Worm (Caenorhabditis elegans): ENCODE measurements around the gene nhr-223.
"Not testable (repeated sequence)": the region's sequence is repeated elsewhere in the genome, so short reads cannot be mapped to it uniquely, and the experiment has no call there.

nhr-223 gene

DNA sequence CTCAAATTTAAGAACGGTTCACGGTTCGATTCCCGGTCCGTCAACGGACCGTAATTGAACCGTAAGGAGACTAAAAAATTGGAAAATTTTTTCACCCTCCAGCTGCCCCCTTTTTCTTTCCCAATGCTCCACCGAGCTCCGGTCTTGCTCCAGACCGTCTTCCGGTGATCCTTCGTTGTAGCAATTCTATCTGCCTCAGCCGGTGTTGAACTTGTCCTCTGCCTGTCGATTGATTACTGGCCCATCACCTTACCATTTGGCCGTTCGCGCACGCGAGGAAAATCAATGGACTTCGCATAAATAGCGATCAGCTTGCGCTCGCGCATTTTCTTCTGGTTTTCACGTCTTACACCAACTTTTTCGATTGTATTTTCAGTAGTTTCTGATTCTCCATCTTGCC is 28.8 kb upstream of the nhr-223 start (continued):
- TF ChIP-seq cebp-2 (GFP tag; IDR thresholded peaks at IDR 0.05) (peak; percentile 94; the same call in 1 of the 2 replicates), madf-6 (GFP tag; IDR thresholded peaks at IDR 0.05) (peak; percentile 79), cebp-1 (GFP tag; IDR thresholded peaks at IDR 0.05) (peak; percentile 59), die-1 (tag; optimal IDR thresholded peaks at IDR 0.05) (peak; percentile 28), lin-26 (GFP tag; IDR thresholded peaks at IDR 0.05) (peak; percentile 99), ceh-40 (GFP tag; IDR thresholded peaks at IDR 0.05) (0 out of 2 replicates have a peak, but pooled peaks have one; percentile 40), B0261.1 (tag; optimal IDR thresholded peaks at IDR 0.05) (peak; percentile 60), bed-2 (GFP tag; IDR thresholded peaks at IDR 0.05) (peak; percentile 85), F33H1.4 (GFP tag; IDR thresholded peaks at IDR 0.05) (peak; percentile 27; the same call in 1 of the 2 replicates), Y53F4B.3 (GFP tag; IDR thresholded peaks at IDR 0.05) (peak; percentile 76), mcd-1 (GFP tag; IDR thresholded peaks at IDR 0.05) (peak; percentile 79), ceh-91 (GFP tag; IDR thresholded peaks at IDR 0.05) (0 out of 2 replicates have a peak, but pooled peaks have one; percentile 19), ztf-25 (GFP tag; IDR thresholded peaks at IDR 0.05) (peak; percentile 72; the same call in 1 of the 2 replicates), ekl-4 (GFP tag; IDR thresholded peaks at IDR 0.05) (peak; percentile 85), Y56A3A.18 (GFP tag; IDR thresholded peaks at IDR 0.05) (peak; percentile 66)
- TF ChIP-seq cebp-1 (tag; optimal IDR thresholded peaks at IDR 0.05), result not testable (repeated sequence)

DNA sequence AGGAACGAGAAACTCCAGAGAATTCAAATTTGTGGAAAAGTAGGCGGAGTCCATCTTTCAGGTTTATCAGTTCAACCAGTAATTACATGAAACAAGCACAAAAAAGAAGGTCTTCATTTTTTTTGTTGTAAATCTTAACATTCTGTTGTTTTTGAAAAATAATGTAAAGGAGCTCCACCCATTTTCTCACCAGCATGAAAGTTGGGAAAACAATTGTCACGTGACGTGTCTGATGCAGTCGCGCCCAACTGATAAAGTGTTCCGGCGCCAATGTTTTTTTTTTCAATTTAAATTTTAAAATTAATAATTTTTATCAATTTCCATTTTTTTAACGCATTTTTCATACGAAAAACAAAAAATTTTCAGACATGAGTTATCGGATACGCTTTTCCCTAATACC is 27.1 kb upstream of the nhr-223 start, which contains the start of gene F57A10.4:
Gene F57A10.4 (plus strand): TSS at position 367 of the 400 bp plus-strand sequence.
- TF ChIP-seq efl-1 (GFP tag; optimal IDR thresholded peaks at IDR 0.05) (peak; percentile 45), ceh-91 (GFP tag; IDR thresholded peaks at IDR 0.05) (peak; percentile 29; the same call in 1 of the 2 replicates), lag-1 (GFP tag; IDR thresholded peaks at IDR 0.05) (no peak), F57A8.1 (GFP tag; optimal IDR thresholded peaks at IDR 0.05) (no peak), B0336.3 (GFP tag; IDR thresholded peaks at IDR 0.05) (no peak), D2030.7 (GFP tag; IDR thresholded peaks at IDR 0.05) (peak; percentile 46; the same call in 1 of the 2 replicates), madf-3 (GFP tag; IDR thresholded peaks at IDR 0.05) (no peak), ceh-100 (GFP tag; IDR thresholded peaks at IDR 0.05) (peak; percentile 85), madf-6 (GFP tag; IDR thresholded peaks at IDR 0.05) (peak; percentile 38; the same call in 1 of the 2 replicates), mcd-1 (GFP tag; IDR thresholded peaks at IDR 0.05) (peak; percentile 36; the same call in 1 of the 2 replicates), ztf-18 (tag; optimal IDR thresholded peaks at IDR 0.05) (peak; percentile 35)

DNA sequence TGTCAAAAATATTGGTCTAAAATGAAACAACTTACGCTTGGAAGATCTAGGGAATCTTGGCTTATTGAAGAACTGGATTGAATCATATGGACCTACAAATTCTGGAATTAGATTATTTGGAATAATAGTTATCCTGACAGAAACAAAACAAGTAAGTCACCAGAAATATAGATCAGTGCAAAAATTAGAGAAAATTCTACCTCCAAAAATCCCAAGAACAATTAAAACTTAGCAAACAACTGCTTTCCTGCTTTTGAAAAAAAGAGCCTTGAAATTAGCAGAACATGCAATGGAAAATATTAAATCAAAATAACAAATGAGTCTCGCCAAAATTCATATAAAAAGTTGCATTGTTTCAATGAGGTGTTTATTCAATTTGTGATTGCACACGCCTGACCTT is 23.0 kb upstream of the nhr-223 start, which contains the start of gene nhr-60:
Gene nhr-60 (minus strand): TSS at position 101 of the 400 bp plus-strand sequence.
- no peak for TF ChIP-seq lag-1 (GFP tag; IDR thresholded peaks at IDR 0.05)
- no peak for TF ChIP-seq F23B12.7 (tag; optimal IDR thresholded peaks at IDR 0.05; ENCODE audit: insufficient read depth)
- TF ChIP-seq efl-1 (GFP tag; optimal IDR thresholded peaks at IDR 0.05), result no peak
- TF ChIP-seq Y95B8A.8 (GFP tag; IDR thresholded peaks at IDR 0.05), result no peak
- no peak for TF ChIP-seq egrh-3 (GFP tag; IDR thresholded peaks at IDR 0.05)
- TF ChIP-seq F57A8.1 (GFP tag; optimal IDR thresholded peaks at IDR 0.05), result no peak
- TF ChIP-seq bed-1 (GFP tag; IDR thresholded peaks at IDR 0.05), result no peak
- TF ChIP-seq lin-26 (GFP tag; IDR thresholded peaks at IDR 0.05), result no peak

DNA sequence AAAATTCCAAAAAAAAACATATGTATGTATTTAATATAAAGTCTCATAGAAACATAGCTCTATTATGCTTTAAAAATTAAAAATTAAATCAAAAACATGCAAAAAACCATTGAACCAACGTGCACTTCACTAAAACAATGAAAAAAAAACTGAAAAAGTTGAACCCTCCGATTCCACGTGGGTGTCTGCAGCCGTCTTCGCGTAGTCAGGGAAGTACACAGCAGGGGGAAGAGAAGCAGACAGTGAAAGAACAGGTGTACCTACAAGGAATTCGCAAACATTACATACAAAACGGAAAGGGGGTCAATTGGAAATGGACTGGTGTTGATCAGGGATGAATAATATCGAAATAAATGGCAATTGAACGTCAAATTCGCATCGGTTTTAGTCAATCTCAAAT is 22.2 kb upstream of the nhr-223 start:
- TF ChIP-seq snpc-1.1 (tag; optimal IDR thresholded peaks at IDR 0.05; ENCODE audit: insufficient read depth) (no peak), F10E7.11 (tag; optimal IDR thresholded peaks at IDR 0.05) (no peak), F37B4.10 (GFP tag; IDR thresholded peaks at IDR 0.05) (no peak), ztf-25 (GFP tag; IDR thresholded peaks at IDR 0.05) (no peak), somi-1 (GFP tag; optimal IDR thresholded peaks at IDR 0.05) (no peak), sea-2 (GFP tag; IDR thresholded peaks at IDR 0.05) (no peak), pha-4 (tag; optimal IDR thresholded peaks at IDR 0.05) (no peak), ceh-100 (GFP tag; IDR thresholded peaks at IDR 0.05) (no peak), zim-3 (tag; optimal IDR thresholded peaks at IDR 0.05) (no peak), egl-44 (GFP tag; IDR thresholded peaks at IDR 0.05) (no peak), D2030.7 (GFP tag; IDR thresholded peaks at IDR 0.05) (no peak), mel-28 (tag; optimal IDR thresholded peaks at IDR 0.05; ENCODE audit: borderline replicate concordance) (no peak), C17E4.6 (GFP tag; IDR thresholded peaks at IDR 0.05) (no peak), nhr-90 (tag; optimal IDR thresholded peaks at IDR 0.05) (no peak), him-1 (tag; optimal IDR thresholded peaks at IDR 0.05) (no peak)
